Worm (Caenorhabditis elegans) whole organism, midembryonic: ENCODE data around the gene clp-1.
"Not testable (repeated sequence)": the region's sequence is repeated elsewhere in the genome, so short reads cannot be mapped to it uniquely, and the experiment has no call there.

Experiments used
- flt-1 ChIP-seq: fragments of 200-800 bp; sonication (Bioruptor generic); IDR thresholded peaks from 2 replicates; pipeline ENCODE4 v1.3.6; 2022; ENCODE audit warnings: missing genetic modification characterization, missing compliant biosample characterization
- med-1 ChIP-seq: sonication (generic microtip); optimal IDR thresholded peaks from 2 replicates; lab custom pipeline; 2017; ENCODE audit warnings: missing genetic modification characterization, mild to moderate bottlenecking, missing compliant biosample characterization, antibody characterized with exemption, missing genetic modification reagents; ENCODE audit not compliant: insufficient read depth
- ref-1 ChIP-seq: fragments of 200-800 bp; sonication (Bioruptor generic); conservative IDR thresholded peaks from 2 replicates; pipeline ENCODE4 v1.3.6; 2022; ENCODE audit warnings: missing genetic modification reagents, missing genetic modification characterization, missing compliant biosample characterization
- tab-1 ChIP-seq: fragments of 200-800 bp; sonication (Bioruptor generic); IDR thresholded peaks from 2 replicates; pipeline ENCODE4 v1.3.6; 2022; ENCODE audit warnings: missing genetic modification characterization, missing compliant biosample characterization
- ztf-23 ChIP-seq: fragments of 200-800 bp; sonication (Bioruptor generic); IDR thresholded peaks from 2 replicates; pipeline ENCODE4 v1.3.6; 2022; ENCODE audit warnings: missing genetic modification reagents, missing genetic modification characterization, missing compliant biosample characterization

DNA sequence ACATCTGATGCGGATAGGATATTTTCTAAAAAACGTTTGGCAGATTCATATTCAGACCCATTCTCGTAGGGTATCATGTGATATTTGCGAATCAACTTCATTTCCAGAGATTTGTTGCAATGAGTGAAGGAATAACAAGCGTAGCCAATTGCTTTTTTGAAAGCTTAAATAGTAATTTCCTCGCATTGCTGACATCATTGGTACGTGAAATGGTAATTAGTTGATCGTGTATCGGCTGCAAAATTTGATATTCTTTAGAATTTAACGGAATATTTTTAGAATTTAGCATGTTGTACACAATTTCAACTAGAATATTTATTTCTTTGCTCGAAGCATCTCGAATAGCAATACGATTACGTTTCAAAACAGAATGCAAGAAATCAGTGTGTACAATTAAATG lies 17.1 kb upstream of the clp-1 start, which contains the start of gene F54H12.4:
- TF ChIP-seq flt-1 (GFP tag; lab: Robert Waterston, UW); ref-1; med-1 (GFP tag; lab: Kevin White, UChicago); ztf-23 (GFP tag; lab: Robert Waterston, UW); tab-1 (GFP tag; lab: Robert Waterston, UW): not testable (repeated sequence)
